Fruit fly (Drosophila melanogaster): ENCODE measurements around the gene mkg-p.

The mkg-p gene

DNA sequence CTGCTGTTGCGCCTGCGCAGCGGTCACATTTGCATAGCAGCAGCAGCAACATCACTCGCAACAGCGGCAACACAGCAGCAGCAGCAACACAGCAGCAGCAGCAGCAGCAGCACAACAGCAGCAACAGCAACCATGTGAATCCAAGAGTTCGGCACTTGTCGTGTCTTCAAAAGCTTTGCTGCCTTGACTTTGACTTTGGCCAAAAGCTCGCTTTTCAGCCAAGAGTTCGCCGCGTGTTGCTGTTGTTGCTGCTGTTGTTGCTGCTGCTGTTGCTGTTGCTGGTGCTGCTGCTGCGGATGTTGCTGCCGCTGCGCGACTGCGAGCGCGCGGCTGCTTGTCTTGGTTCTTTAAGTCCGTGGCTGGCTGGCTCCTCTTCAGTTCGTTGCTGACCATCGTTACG is 33.0 kb downstream of the mkg-p start, which contains the start of gene ImpE1:
TSS of gene ImpE1 (plus strand) at position 371 of the 400 bp plus-strand sequence.
- TF ChIP-seq EcR (GFP tag; optimal IDR thresholded peaks at IDR 0.05) (no peak), Dll (optimal IDR thresholded peaks at IDR 0.05) (peak; percentile 2), usp (GFP tag; optimal IDR thresholded peaks at IDR 0.05) (no peak)

- TF ChIP-seq EcR (GFP tag; optimal IDR thresholded peaks at IDR 0.05) (no peak), usp (GFP tag; optimal IDR thresholded peaks at IDR 0.05) (no peak), pan (optimal IDR thresholded peaks at IDR 0.05) (no peak), Dll (optimal IDR thresholded peaks at IDR 0.05) (no peak)
Measured at dm6 chr3L:8371538-8371937, 33.5 kb downstream of the mkg-p start.

- TF ChIP-seq usp (GFP tag; optimal IDR thresholded peaks at IDR 0.05) = no peak
Measured at dm6 chr3L:8370922-8371321, 34.2 kb downstream of the mkg-p start.

DNA sequence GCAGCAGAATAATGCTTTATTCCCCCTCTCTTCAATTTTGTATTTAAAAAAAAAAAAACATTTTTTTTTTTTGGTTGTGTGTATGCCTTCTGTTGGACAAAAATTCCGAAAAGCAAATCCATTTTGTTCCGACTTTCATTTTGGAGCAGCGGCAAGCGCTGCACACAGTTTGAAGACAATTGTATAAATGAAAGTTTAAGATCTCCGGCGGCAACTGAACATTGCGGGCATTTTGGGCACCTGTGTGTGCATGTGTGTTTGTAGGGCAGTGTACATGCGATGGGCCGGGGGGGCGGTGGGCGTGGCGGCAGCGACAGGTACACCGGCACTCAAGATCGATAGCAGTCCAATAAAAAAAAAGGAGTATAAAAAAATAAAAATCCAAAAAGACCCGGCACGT is 35.6 kb downstream of the mkg-p start:
- TF ChIP-seq CG8478 (optimal IDR thresholded peaks at IDR 0.05) (no peak), usp (GFP tag; optimal IDR thresholded peaks at IDR 0.05) (no peak), psq (optimal IDR thresholded peaks at IDR 0.05) (no peak), EcR (GFP tag; optimal IDR thresholded peaks at IDR 0.05) (no peak), pan (optimal IDR thresholded peaks at IDR 0.05) (no peak), Dll (optimal IDR thresholded peaks at IDR 0.05) (no peak)

DNA sequence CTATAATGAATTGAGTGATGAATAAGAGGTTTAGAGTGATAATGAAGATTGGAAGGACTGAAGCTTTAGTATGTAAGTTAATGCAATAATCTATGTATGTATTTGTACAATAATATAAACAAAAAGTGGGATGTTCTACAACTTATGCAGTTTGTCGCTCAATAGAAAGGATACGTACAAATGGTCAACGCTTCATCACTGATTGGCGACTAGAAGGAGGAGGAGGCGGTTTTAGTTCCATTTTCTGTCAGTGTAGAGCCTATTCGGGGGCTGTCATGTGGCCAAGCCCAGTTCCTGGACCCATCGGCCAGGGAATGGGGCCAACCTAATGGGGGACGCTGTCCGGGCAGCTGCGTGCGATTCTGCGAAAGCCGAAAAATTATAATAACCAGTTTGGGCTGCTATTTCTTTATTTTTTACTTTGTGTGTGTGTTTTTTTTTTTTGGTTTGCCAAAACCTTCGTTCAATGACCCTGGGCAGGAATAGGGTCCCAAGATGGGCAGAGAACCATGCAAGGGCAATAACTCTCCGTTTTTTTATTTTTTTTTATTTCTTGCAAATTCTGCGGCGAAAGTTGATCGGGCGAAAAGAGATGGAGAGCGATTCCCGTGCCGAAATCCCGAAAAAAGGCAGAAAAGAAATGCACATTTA is 36.3 kb downstream of the mkg-p start:
- TF ChIP-seq Dll (optimal IDR thresholded peaks at IDR 0.05) = no peak
- TF ChIP-seq EcR (GFP tag; optimal IDR thresholded peaks at IDR 0.05) = peak in 1 of 2 experiments; percentile 9

DNA sequence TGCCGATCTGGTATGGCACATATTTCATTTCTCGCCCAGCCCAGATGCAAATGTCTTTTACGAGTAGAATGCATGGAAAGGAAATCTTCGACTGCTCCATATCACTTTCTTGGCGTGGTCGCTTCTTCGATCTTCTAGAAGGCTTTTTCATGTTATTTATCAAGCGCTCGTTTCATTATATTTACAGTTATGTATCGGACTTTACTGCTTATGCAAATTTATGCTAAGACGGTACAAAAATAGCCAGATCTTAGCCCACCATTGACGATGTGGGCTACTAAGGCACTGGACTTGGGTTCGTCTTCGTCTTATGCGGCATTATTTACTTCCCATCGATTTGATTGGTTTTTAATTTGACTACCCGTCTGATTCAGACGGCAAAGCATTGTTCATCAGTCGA is 41.8 kb downstream of the mkg-p start:
- TF ChIP-seq psq (optimal IDR thresholded peaks at IDR 0.05) (no peak), usp (GFP tag; optimal IDR thresholded peaks at IDR 0.05) (no peak), EcR (GFP tag; optimal IDR thresholded peaks at IDR 0.05) (no peak), pan (optimal IDR thresholded peaks at IDR 0.05) (no peak), CG8478 (optimal IDR thresholded peaks at IDR 0.05) (no peak), Dll (optimal IDR thresholded peaks at IDR 0.05) (no peak)

- TF ChIP-seq Dll (optimal IDR thresholded peaks at IDR 0.05) = no peak
- TF ChIP-seq pan (optimal IDR thresholded peaks at IDR 0.05) = no peak
- no peak for TF ChIP-seq CG8478 (optimal IDR thresholded peaks at IDR 0.05)
- no peak for TF ChIP-seq psq (optimal IDR thresholded peaks at IDR 0.05)
- no peak for TF ChIP-seq EcR (GFP tag; optimal IDR thresholded peaks at IDR 0.05)
- no peak for TF ChIP-seq usp (GFP tag; optimal IDR thresholded peaks at IDR 0.05)
Measured at dm6 chr3L:8360643-8361110, 44.4 kb downstream of the mkg-p start, which contains the start of gene Idh. Gene Idh (minus strand): TSS chr3L:8360906.

DNA sequence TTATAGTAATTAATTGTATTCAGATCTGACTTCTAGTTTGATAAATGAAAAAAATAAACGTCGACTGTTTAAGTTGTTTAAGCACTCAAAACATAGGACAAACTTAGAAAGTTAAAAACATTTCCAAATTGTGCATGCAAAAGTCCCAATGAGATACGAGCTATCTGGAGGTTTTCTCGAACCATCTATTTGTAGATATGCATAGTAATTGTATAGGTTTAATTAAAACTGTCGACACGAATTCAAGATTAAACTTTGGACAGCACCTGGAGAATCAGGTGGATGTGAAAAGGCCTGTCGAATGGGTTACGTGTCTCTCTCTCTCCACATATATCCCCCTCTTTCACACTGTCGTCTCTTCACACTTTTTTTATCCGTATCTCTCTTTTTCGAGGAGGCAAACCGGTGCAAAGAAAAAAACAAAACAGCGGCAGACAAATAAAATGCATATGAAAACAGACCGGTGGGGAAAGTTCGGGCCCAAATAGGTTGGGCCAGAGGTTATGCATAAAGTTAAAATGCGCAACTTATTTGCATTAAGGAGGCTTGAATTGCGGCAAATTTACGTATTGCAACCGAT is 44.9 kb downstream of the mkg-p start:
- TF ChIP-seq pan (optimal IDR thresholded peaks at IDR 0.05) (no peak), CG8478 (optimal IDR thresholded peaks at IDR 0.05) (no peak), Dll (optimal IDR thresholded peaks at IDR 0.05) (no peak)

DNA sequence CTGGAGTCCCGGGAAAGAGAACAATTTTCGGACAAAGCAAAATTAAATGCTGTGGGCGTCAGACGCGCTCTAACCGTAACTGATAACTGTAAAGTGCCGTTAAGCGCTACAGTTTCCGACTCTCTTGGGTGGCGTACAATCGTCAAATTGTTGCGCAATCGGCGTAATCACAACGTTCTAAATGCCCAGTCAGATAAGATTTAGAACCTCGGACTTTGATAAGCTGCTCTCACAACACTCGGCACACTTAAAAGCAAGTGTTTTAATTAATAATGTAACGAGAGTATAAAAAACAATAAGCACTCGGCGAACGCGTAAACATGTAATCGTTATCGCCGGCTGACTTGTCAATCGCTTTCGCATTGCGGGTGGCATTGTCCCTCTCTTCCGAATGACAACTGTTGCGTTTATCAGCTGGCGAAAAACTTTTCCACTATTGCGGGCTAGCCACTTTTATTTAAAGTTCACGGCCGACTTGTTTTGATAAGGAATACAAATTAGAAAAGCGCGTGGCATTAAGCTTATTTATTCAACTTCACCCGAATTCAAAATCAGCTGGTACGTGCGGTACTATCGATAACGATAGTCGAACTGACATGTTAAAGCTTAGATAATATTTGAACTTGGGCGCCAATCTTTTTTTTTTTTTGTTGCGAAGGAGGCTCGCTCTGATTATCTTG is 46.2 kb downstream of the mkg-p start:
- TF ChIP-seq EcR (GFP tag; optimal IDR thresholded peaks at IDR 0.05) (no peak), usp (GFP tag; optimal IDR thresholded peaks at IDR 0.05) (no peak), CG8478 (optimal IDR thresholded peaks at IDR 0.05) (no peak), Dll (optimal IDR thresholded peaks at IDR 0.05) (no peak)

DNA sequence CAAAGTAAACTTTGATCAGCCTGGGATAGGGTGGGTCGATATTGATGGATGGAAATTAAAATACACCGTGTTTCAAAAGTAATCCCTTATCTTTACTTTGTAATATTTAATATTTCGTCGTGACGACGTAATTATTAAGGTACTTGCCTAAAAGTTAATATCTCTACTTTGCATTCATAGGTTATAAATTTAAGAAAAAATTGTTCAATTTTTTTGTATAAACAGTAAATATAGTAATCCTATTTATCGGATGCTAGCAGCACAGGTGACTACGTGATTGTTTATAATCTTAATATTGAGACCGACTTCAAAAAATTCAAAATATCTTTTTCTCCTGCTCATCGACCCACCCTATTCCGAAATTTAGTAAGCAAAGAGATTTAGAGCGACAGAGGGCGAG is 46.9 kb downstream of the mkg-p start:
- no peak for TF ChIP-seq usp (GFP tag; optimal IDR thresholded peaks at IDR 0.05)
- no peak for TF ChIP-seq CG8478 (optimal IDR thresholded peaks at IDR 0.05)
- TF ChIP-seq Dll (optimal IDR thresholded peaks at IDR 0.05) = no peak

- TF ChIP-seq pan (optimal IDR thresholded peaks at IDR 0.05) (no peak), Dll (optimal IDR thresholded peaks at IDR 0.05) (no peak), usp (GFP tag; optimal IDR thresholded peaks at IDR 0.05) (no peak), EcR (GFP tag; optimal IDR thresholded peaks at IDR 0.05) (no peak), CG8478 (optimal IDR thresholded peaks at IDR 0.05) (no peak), psq (optimal IDR thresholded peaks at IDR 0.05) (no peak)
Measured at dm6 chr3L:8356196-8356595, 48.9 kb downstream of the mkg-p start, which contains the start of gene Culd. Gene Culd (minus strand): TSS chr3L:8356296.
